Worm (Caenorhabditis elegans) whole organism, L1 larva: ENCODE data around the gene T09A12.8.

Source experiments
- C04F5.9 ChIP-seq: sonication (generic microtip); optimal IDR thresholded peaks from 2 replicates; lab custom pipeline; 2016; ENCODE audit warnings: missing genetic modification characterization, missing compliant biosample characterization
- C34B4.2 ChIP-seq: sonication (generic microtip); optimal IDR thresholded peaks from 2 replicates; lab custom pipeline; 2017; ENCODE audit warnings: mild to moderate bottlenecking, missing genetic modification characterization, missing compliant biosample characterization
- F16B12.6 ChIP-seq: fragments of 150-350 bp; optimal IDR thresholded peaks from 2 replicates; lab custom pipeline; 2014; ENCODE audit warnings: missing biosample characterization, missing genetic modification characterization
- Y116A8C.19 ChIP-seq: sonication (generic microtip); optimal IDR thresholded peaks from 2 replicates; lab custom pipeline; 2016; ENCODE audit warnings: missing compliant biosample characterization, missing genetic modification characterization, borderline replicate concordance
- alr-1 ChIP-seq: fragments of 200-800 bp; sonication (Bioruptor generic); optimal IDR thresholded peaks from 2 replicates; lab custom pipeline; 2018; ENCODE audit warnings: borderline replicate concordance, mild to moderate bottlenecking, missing genetic modification characterization, missing compliant biosample characterization
- ama-1 ChIP-seq: fragments of 150-350 bp; optimal IDR thresholded peaks from 2 replicates; lab custom pipeline; 2014
- blmp-1 ChIP-seq: fragments of 150-350 bp; optimal IDR thresholded peaks from 2 replicates; lab custom pipeline; 2014; ENCODE audit warnings: missing biosample characterization, missing genetic modification characterization
- ceh-8 ChIP-seq: fragments of 200-800 bp; sonication (Bioruptor generic); optimal IDR thresholded peaks from 2 replicates; lab custom pipeline; 2018; ENCODE audit warnings: mild to moderate bottlenecking, missing genetic modification characterization, moderate library complexity, missing compliant biosample characterization
- ceh-88 ChIP-seq: fragments of 200-800 bp; sonication (Bioruptor generic); IDR thresholded peaks from 2 replicates; pipeline ENCODE4 v1.3.6; 2022; ENCODE audit warnings: missing genetic modification characterization, missing compliant biosample characterization
- ces-1 ChIP-seq: fragments of 150-350 bp; optimal IDR thresholded peaks from 2 replicates; lab custom pipeline; 2014; ENCODE audit warnings: missing biosample characterization, missing genetic modification reagents, missing genetic modification characterization
- dpl-1 ChIP-seq, 3 experiments: fragments of 150-350 bp in 2 of 3; sonication (generic microtip) in 1 of 3; optimal IDR thresholded peaks; 2 replicates each; lab custom pipeline; 2014 to 2017; ENCODE audit warnings: missing biosample characterization in 3 of 3, missing genetic modification characterization in 3 of 3, missing genetic modification reagents in 3 of 3
- efl-1 ChIP-seq, 4 experiments: fragments of 150-350 bp; optimal IDR thresholded peaks in 3 of 4; peaks in 1 of 4; 1 replicate in 1 of 4; 2 replicates in 3 of 4; lab custom pipeline; 2014; ENCODE audit warnings: missing biosample characterization in 2 of 4, missing genetic modification characterization in 2 of 4, missing genetic modification reagents in 2 of 4
- egl-13 ChIP-seq: sonication (generic microtip); optimal IDR thresholded peaks from 2 replicates; lab custom pipeline; 2016; ENCODE audit warnings: missing genotype, missing genetic modification reagents, missing genetic modification characterization, missing compliant biosample characterization
- egl-27 ChIP-seq, 2 experiments: fragments of 150-350 bp in 1 of 2; sonication (generic microtip); optimal IDR thresholded peaks; 3 replicates each; lab custom pipeline; 2017 to 2018; ENCODE audit warnings: missing biosample characterization in 2 of 2, missing genetic modification characterization in 2 of 2, missing genetic modification reagents in 2 of 2
- elt-2 ChIP-seq: sonication (generic microtip); optimal IDR thresholded peaks from 2 replicates; lab custom pipeline; 2016; ENCODE audit warnings: missing genetic modification characterization, mild to moderate bottlenecking, inconsistent platforms, missing compliant biosample characterization, missing genetic modification reagents
- elt-3 ChIP-seq, 6 experiments: fragments of 150-350 bp in 1 of 6; sonication (generic microtip); optimal IDR thresholded peaks; 2 replicates each; lab custom pipeline; 2017 to 2018; ENCODE audit warnings: missing biosample characterization in 6 of 6, missing genetic modification characterization in 6 of 6, inconsistent platforms in 1 of 6
- ets-5 ChIP-seq: fragments of 200-800 bp; sonication (Bioruptor generic); IDR thresholded peaks from 2 replicates; pipeline ENCODE4 v1.3.6; 2022; ENCODE audit warnings: missing genetic modification characterization, missing compliant biosample characterization
- fkh-4 ChIP-seq: sonication (generic microtip); optimal IDR thresholded peaks from 2 replicates; lab custom pipeline; 2016; ENCODE audit warnings: missing compliant biosample characterization, missing genetic modification characterization, borderline replicate concordance
- grh-1 ChIP-seq: fragments of 200-800 bp; sonication (Bioruptor generic); IDR thresholded peaks from 2 replicates; pipeline ENCODE4 v1.3.6; 2022; ENCODE audit warnings: missing genetic modification reagents, missing genetic modification characterization, missing compliant biosample characterization
- irx-1 ChIP-seq: sonication (generic microtip); optimal IDR thresholded peaks from 2 replicates; lab custom pipeline; 2016; ENCODE audit warnings: missing genetic modification characterization, missing compliant biosample characterization
- jun-1 ChIP-seq: fragments of 150-350 bp; optimal IDR thresholded peaks from 2 replicates; lab custom pipeline; 2014; ENCODE audit warnings: missing biosample characterization, missing genetic modification reagents, missing genetic modification characterization
- lin-13 ChIP-seq: fragments of 150-350 bp; optimal IDR thresholded peaks from 2 replicates; lab custom pipeline; 2014; ENCODE audit warnings: missing biosample characterization, missing genetic modification reagents, missing genetic modification characterization
- lin-35 ChIP-seq, 2 experiments: fragments of 150-350 bp; optimal IDR thresholded peaks; 2 replicates each; lab custom pipeline; 2014; ENCODE audit warnings: missing biosample characterization in 2 of 2, missing genetic modification characterization in 2 of 2, missing genetic modification reagents in 2 of 2
- lsy-2 ChIP-seq, 2 experiments: fragments of 150-350 bp; optimal IDR thresholded peaks; 2 replicates each; lab custom pipeline; 2014; ENCODE audit warnings: missing biosample characterization in 2 of 2, missing genetic modification characterization in 2 of 2
- mef-2 ChIP-seq: fragments of 150-350 bp; optimal IDR thresholded peaks from 2 replicates; lab custom pipeline; 2014; ENCODE audit warnings: missing biosample characterization, missing genetic modification characterization
- nhr-11 ChIP-seq: fragments of 150-350 bp; optimal IDR thresholded peaks from 2 replicates; lab custom pipeline; 2014; ENCODE audit warnings: missing biosample characterization, missing genetic modification characterization
- nhr-12 ChIP-seq: sonication (generic microtip); optimal IDR thresholded peaks from 2 replicates; lab custom pipeline; 2017; ENCODE audit warnings: missing biosample characterization, missing genetic modification characterization
- nhr-237 ChIP-seq: fragments of 150-350 bp; optimal IDR thresholded peaks from 2 replicates; lab custom pipeline; 2014; ENCODE audit warnings: missing biosample characterization, missing genetic modification characterization
- nhr-28 ChIP-seq: fragments of 150-350 bp; optimal IDR thresholded peaks from 2 replicates; lab custom pipeline; 2014; ENCODE audit warnings: missing biosample characterization, missing genetic modification characterization
- nhr-76 ChIP-seq: sonication (generic microtip); optimal IDR thresholded peaks from 2 replicates; lab custom pipeline; 2017; ENCODE audit warnings: missing biosample characterization, missing genetic modification characterization
- pax-3 ChIP-seq: fragments of 200-800 bp; sonication (Bioruptor generic); optimal IDR thresholded peaks from 2 replicates; lab custom pipeline; 2018; ENCODE audit warnings: mild to moderate bottlenecking, missing genetic modification characterization, moderate library complexity, missing compliant biosample characterization
- pqm-1 ChIP-seq: sonication (generic microtip); optimal IDR thresholded peaks from 3 replicates; lab custom pipeline; 2017; ENCODE audit warnings: missing biosample characterization, missing genetic modification characterization
- rnt-1 ChIP-seq: sonication (generic microtip); optimal IDR thresholded peaks from 2 replicates; lab custom pipeline; 2016; ENCODE audit warnings: mild to moderate bottlenecking, missing genetic modification characterization, moderate library complexity, missing compliant biosample characterization
- skn-1 ChIP-seq: fragments of 150-350 bp; optimal IDR thresholded peaks from 2 replicates; lab custom pipeline; 2014; ENCODE audit warnings: missing biosample characterization, missing genetic modification characterization
- snpc-4 ChIP-seq: fragments of 150-350 bp; optimal IDR thresholded peaks from 2 replicates; lab custom pipeline; 2014; ENCODE audit warnings: missing biosample characterization, missing genetic modification characterization
- snu-23 ChIP-seq: sonication (generic microtip); optimal IDR thresholded peaks from 2 replicates; lab custom pipeline; 2016; ENCODE audit warnings: missing genetic modification characterization, missing compliant biosample characterization
- sptf-1 ChIP-seq: fragments of 150-350 bp; optimal IDR thresholded peaks from 2 replicates; lab custom pipeline; 2014; ENCODE audit warnings: missing biosample characterization, missing genetic modification characterization
- sup-37 ChIP-seq: fragments of 200-800 bp; sonication (Bioruptor generic); optimal IDR thresholded peaks from 2 replicates; lab custom pipeline; 2018; ENCODE audit warnings: mild to moderate bottlenecking, missing genetic modification characterization, missing compliant biosample characterization
- swsn-7 ChIP-seq: sonication (generic microtip); optimal IDR thresholded peaks from 2 replicates; lab custom pipeline; 2016; ENCODE audit warnings: missing genetic modification characterization, missing compliant biosample characterization
- tlp-1 ChIP-seq: fragments of 150-350 bp; optimal IDR thresholded peaks from 2 replicates; lab custom pipeline; 2014; ENCODE audit warnings: missing biosample characterization, missing genetic modification characterization
- unc-130 ChIP-seq: fragments of 150-350 bp; optimal IDR thresholded peaks from 2 replicates; lab custom pipeline; 2017; ENCODE audit warnings: missing biosample characterization, missing genetic modification characterization, inconsistent platforms
- unc-30 ChIP-seq: sonication (generic microtip); optimal IDR thresholded peaks from 2 replicates; lab custom pipeline; 2017; ENCODE audit warnings: missing biosample characterization, missing genetic modification characterization
- unc-62 ChIP-seq: fragments of 150-350 bp; optimal IDR thresholded peaks from 2 replicates; lab custom pipeline; 2014; ENCODE audit warnings: missing biosample characterization, missing genetic modification reagents, missing genetic modification characterization
- ztf-4 ChIP-seq: fragments of 150-350 bp; optimal IDR thresholded peaks from 2 replicates; lab custom pipeline; 2014; ENCODE audit warnings: missing biosample characterization, missing genetic modification characterization

The T09A12.8 gene

DNA sequence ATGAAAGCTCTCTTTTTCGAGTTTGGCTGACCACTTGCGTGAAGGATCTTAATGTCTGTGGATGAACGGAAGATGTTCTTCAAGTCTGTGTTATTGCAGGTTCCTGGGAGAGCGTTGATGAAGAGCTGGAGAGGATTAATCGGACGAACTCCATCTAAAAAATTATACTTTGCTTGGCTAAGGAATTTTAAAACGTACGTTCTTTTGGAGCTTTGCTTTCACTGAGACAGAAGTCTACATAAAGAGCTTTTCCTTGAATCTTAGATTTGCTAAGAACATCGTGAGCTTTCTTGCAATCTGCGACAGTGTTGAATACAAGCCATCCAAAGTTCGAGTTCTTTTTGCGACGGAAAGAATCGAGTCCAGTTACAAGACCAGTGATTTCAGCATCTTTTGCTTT lies 43.8 kb upstream of the T09A12.8 start:
- TF ChIP-seq egl-13 (no peak), nhr-76 (tag; lab: Kevin White, UChicago) (no peak), alr-1 (tag; lab: Kevin White, UChicago) (no peak), unc-62 (no peak), ceh-8 (GFP tag; lab: Kevin White, UChicago) (no peak), nhr-12 (tag; lab: Kevin White, UChicago) (no peak), tlp-1 (no peak), swsn-7 (tag; lab: Kevin White, UChicago) (no peak), lin-13 (GFP tag; lab: Kevin White, UChicago) (no peak), skn-1 (no peak), nhr-11 (no peak), ces-1 (GFP tag; lab: Kevin White, UChicago) (no peak), irx-1 (tag; lab: Kevin White, UChicago) (no peak), sup-37 (GFP tag; lab: Kevin White, UChicago) (no peak), grh-1 (GFP tag; lab: Robert Waterston, UW) (no peak), F16B12.6 (no peak), ets-5 (no peak), pqm-1 (no peak), lsy-2 (tag; optimal IDR thresholded peaks at IDR 0.05; lab: Kevin White, UChicago) (no peak)

DNA sequence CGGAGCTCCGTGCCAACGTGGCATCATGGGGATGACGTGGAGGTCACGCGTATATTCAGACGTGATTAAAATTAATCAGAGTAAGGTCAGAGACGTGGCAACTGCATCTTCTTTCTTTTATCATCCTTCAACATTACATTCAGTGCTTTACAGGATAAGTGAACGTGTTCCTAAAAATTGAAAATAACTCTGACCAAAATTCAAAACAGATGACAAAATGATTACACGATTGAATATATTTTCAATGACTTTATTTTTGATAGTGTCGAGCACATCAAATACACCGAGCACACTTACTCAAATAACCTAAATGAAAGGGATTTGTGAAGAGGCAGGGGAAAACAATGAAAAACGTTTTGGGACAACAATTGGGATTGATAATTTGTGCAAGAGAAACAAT lies 42.9 kb upstream of the T09A12.8 start, which contains the start of gene K07H8.9:
TSS of gene K07H8.9 (minus strand) at position 125 of the 400 bp plus-strand sequence.
- TF ChIP-seq alr-1 (tag; lab: Kevin White, UChicago) (no peak), nhr-28 (tag; lab: Kevin White, UChicago) (no peak), jun-1 (tag; lab: Kevin White, UChicago) (no peak), unc-130 (tag; lab: Kevin White, UChicago) (no peak), dpl-1 (GFP tag; optimal IDR thresholded peaks at IDR 0.05; lab: Kevin White, UChicago) (no peak), F16B12.6 (no peak), unc-30 (tag; lab: Kevin White, UChicago) (no peak), elt-2 (tag; lab: Kevin White, UChicago) (no peak), elt-3 (tag; optimal IDR thresholded peaks at IDR 0.05; lab: Kevin White, UChicago) (no peak), sptf-1 (tag; lab: Kevin White, UChicago) (no peak), egl-13 (no peak), egl-27 (tag; optimal IDR thresholded peaks at IDR 0.05; lab: Kevin White, UChicago) (no peak), lin-35 (GFP tag; optimal IDR thresholded peaks at IDR 0.05; lab: Kevin White, UChicago) (no peak), Y116A8C.19 (no peak)
- TF ChIP-seq, all 84 proteins: peak for 0

DNA sequence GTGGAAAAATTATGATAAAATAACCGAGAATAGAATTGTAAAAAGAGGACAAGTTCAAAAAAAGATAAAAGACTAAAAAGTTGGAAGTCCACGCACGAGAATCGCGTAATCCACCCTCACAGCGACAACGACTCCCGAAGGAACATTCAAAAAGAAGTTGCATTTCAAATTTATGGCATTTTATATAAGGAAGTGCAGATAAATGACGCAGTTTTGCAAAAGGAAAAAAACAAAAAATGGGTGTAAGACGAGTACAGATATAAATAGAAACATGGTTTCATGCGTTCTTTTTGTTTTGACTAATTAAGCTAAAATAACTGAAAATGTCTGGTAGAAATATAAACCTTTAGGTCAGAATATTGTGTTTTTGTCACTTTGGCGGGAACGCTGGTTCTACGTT lies 39.7 kb upstream of the T09A12.8 start:
- TF ChIP-seq ceh-88 (GFP tag; lab: Robert Waterston, UW) = no peak
- no peak for TF ChIP-seq blmp-1 (tag; lab: Kevin White, UChicago)
- no peak for TF ChIP-seq ets-5
- TF ChIP-seq ama-1 (lab: Kevin White, UChicago) = no peak
- TF ChIP-seq rnt-1 = no peak
- no peak for TF ChIP-seq grh-1 (GFP tag; lab: Robert Waterston, UW)
- no peak for TF ChIP-seq dpl-1 (GFP tag; optimal IDR thresholded peaks at IDR 0.05; lab: Kevin White, UChicago)
- TF ChIP-seq Y116A8C.19 = no peak
- TF ChIP-seq snpc-4 (tag; lab: Kevin White, UChicago) = no peak
- TF ChIP-seq tlp-1 = no peak
- no peak for TF ChIP-seq C34B4.2 (tag; lab: Kevin White, UChicago)
- no peak for TF ChIP-seq unc-30 (tag; lab: Kevin White, UChicago)
- TF ChIP-seq nhr-237 = no peak

DNA sequence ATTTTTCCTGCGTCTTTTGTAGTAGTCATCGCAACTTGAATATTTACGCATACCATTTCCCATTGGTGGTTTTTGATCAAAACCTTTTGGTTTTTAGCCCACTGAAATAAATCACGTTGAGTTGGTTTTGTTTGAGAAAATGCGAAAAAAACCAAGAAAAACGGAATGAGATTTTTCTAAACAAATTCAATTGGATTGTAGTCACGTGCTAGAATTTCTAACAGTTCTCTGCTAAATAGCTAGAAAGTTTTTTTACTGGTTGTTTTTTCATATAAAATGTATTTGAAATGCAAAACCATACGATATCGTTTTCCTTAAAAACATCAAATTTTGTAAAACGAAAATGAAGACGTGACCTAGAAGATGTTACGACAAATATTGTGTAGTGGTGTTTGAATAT lies 33.1 kb upstream of the T09A12.8 start, which contains the start of gene K07H8.12:
TSS of gene K07H8.12 (minus strand) at position 101 of the 400 bp plus-strand sequence.
- TF ChIP-seq lin-13 (GFP tag; lab: Kevin White, UChicago) = no peak
- no peak for TF ChIP-seq F16B12.6
- no peak for TF ChIP-seq C04F5.9 (tag; lab: Kevin White, UChicago)
- TF ChIP-seq nhr-76 (tag; lab: Kevin White, UChicago) = no peak
- TF ChIP-seq ztf-4 (tag; lab: Kevin White, UChicago) = no peak
- TF ChIP-seq swsn-7 (tag; lab: Kevin White, UChicago) = no peak
- TF ChIP-seq blmp-1 (tag; lab: Kevin White, UChicago) = no peak
- no peak for TF ChIP-seq efl-1 (optimal IDR thresholded peaks at IDR 0.05; lab: Kevin White, UChicago)
- no peak for TF ChIP-seq efl-1 (GFP tag; optimal IDR thresholded peaks at IDR 0.05 in 1 of 2; lab: Kevin White, UChicago)
- no peak for TF ChIP-seq nhr-237
- no peak for TF ChIP-seq fkh-4 (tag; lab: Kevin White, UChicago)
- TF ChIP-seq snu-23 = no peak
- no peak for TF ChIP-seq mef-2 (tag; lab: Kevin White, UChicago)
- TF ChIP-seq nhr-11 = no peak
- TF ChIP-seq ces-1 (GFP tag; lab: Kevin White, UChicago) = no peak
- TF ChIP-seq elt-2 (tag; lab: Kevin White, UChicago) = no peak
- no peak for TF ChIP-seq pax-3 (tag; lab: Kevin White, UChicago)
